Worm (Caenorhabditis elegans): ENCODE measurements around the gene clec-19.

ce11 chrII:1712938-1713337 lies 31.3 kb upstream of the clec-19 start, which contains the start of gene btb-7:
- TF ChIP-seq him-1 (tag; optimal IDR thresholded peaks at IDR 0.05) (no peak), W03F9.2 (tag; optimal IDR thresholded peaks at IDR 0.05) (no peak)
